Fruit fly (Drosophila melanogaster): Measurements from ENCODE around the gene Cpr67B.
A peak's percentile ranks its signal among the peaks of the same experiment; 100 is the strongest.

The Cpr67B gene

DNA sequence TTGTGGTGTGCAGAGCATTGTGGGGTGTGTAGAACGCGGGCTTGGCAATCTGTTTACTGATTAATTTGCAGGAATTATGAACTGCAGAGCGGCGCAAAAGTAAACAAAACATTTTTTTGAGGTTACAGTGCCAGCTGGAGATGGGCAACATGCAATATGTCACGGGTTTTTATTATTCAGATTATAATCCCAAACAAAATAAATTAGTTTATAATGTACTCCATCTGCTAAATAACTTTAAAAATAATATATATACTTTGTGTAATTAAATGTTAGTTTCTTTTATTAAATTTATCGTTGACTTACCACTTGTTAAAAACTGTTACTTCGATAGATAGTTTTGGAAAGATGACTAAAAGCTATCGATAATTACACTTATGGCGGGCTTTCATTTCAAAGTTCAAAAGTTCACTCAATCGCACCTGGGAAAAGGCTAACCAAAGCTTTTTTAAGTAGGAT lies 33.7 kb upstream of the Cpr67B start, which contains the start of gene Fdx1 (continued):
- peak; percentile 27 for TF ChIP-seq CG13775 (GFP tag; optimal IDR thresholded peaks at IDR 0.05)
- TF ChIP-seq CG2129 (GFP tag; IDR thresholded peaks at IDR 0.05; ENCODE audit: partially characterized antibody) = no peak
- peak; percentile 48 for TF ChIP-seq lilli (GFP tag; optimal IDR thresholded peaks at IDR 0.05)
- TF ChIP-seq dysf (GFP tag; IDR thresholded peaks at IDR 0.05) = peak; percentile 40; the same call in 1 of the 3 replicates
- peak; percentile 12 for TF ChIP-seq MESR4 (GFP tag; optimal IDR thresholded peaks at IDR 0.05)
- TF ChIP-seq ro (GFP tag; IDR thresholded peaks at IDR 0.05) = no peak
- no peak for TF ChIP-seq jumu (GFP tag; optimal IDR thresholded peaks at IDR 0.05)
- TF ChIP-seq GATAe (GFP tag; conservative IDR thresholded peaks at IDR 0.05) = no peak
- peak in 1 of 2 experiments; percentile 50 for TF ChIP-seq bsh (GFP tag; optimal IDR thresholded peaks at IDR 0.05)
- peak; percentile 59 for TF ChIP-seq hbn (GFP tag; IDR thresholded peaks at IDR 0.05; ENCODE audit: partially characterized antibody)
- TF ChIP-seq unpg (GFP tag; optimal IDR thresholded peaks at IDR 0.05) = peak; percentile 44
- TF ChIP-seq org-1 (GFP tag; optimal IDR thresholded peaks at IDR 0.05) = no peak
- TF ChIP-seq CG32767 (GFP tag; IDR thresholded peaks at IDR 0.05) = 0 out of 2 replicates have a peak, but pooled peaks have one; percentile 17
- peak; percentile 84 for TF ChIP-seq row (GFP tag; IDR thresholded peaks at IDR 0.05)
- TF ChIP-seq HLH3B (GFP tag; IDR thresholded peaks at IDR 0.05) = peak; percentile 38; the same call in 1 of the 2 replicates
- TF ChIP-seq CG11695 (GFP tag; IDR thresholded peaks at IDR 0.05) = 0 out of 3 replicates have a peak, but pooled peaks have one; percentile 22
- peak; percentile 51 for TF ChIP-seq Fer3 (tag; optimal IDR thresholded peaks at IDR 0.05)
- peak in 1 of 2 experiments; percentile 51 for TF ChIP-seq Hr51 (GFP tag; optimal IDR thresholded peaks at IDR 0.05)
- TF ChIP-seq gfzf (GFP tag; optimal IDR thresholded peaks at IDR 0.05) = no peak
- TF ChIP-seq B-H2 (GFP tag; optimal IDR thresholded peaks at IDR 0.05) = peak; percentile 18
- TF ChIP-seq CG8924 (tag; optimal IDR thresholded peaks at IDR 0.05) = no peak
- TF ChIP-seq kay (GFP tag; optimal IDR thresholded peaks at IDR 0.05) = no peak
- TF ChIP-seq lola (GFP tag; optimal IDR thresholded peaks at IDR 0.05) = peak in 1 of 3 experiments; percentile 14
- TF ChIP-seq CG9609 (GFP tag; optimal IDR thresholded peaks at IDR 0.05) = no peak
- TF ChIP-seq Side (GFP tag; optimal IDR thresholded peaks at IDR 0.05) = no peak
- TF ChIP-seq Ptx1 (GFP tag; IDR thresholded peaks at IDR 0.05) = peak; percentile 60
- TF ChIP-seq Scr (GFP tag; IDR thresholded peaks at IDR 0.05; ENCODE audit: partially characterized antibody) = peak; percentile 68
- peak; percentile 77 for TF ChIP-seq sna (GFP tag; IDR thresholded peaks at IDR 0.05; ENCODE audit: partially characterized antibody)
- no peak for TF ChIP-seq CG42726 (GFP tag; IDR thresholded peaks at IDR 0.05; ENCODE audit: partially characterized antibody)
- peak; percentile 48 for TF ChIP-seq CG13296 (GFP tag; optimal IDR thresholded peaks at IDR 0.05)
- TF ChIP-seq Six4 (GFP tag; optimal IDR thresholded peaks at IDR 0.05) = peak; percentile 11
- TF ChIP-seq dpn (GFP tag; optimal IDR thresholded peaks at IDR 0.05) = peak in 1 of 2 experiments; percentile 59
- 0 out of 2 replicates have a peak, but pooled peaks have one; percentile 27 for TF ChIP-seq CG11247 (GFP tag; IDR thresholded peaks at IDR 0.05)
- TF ChIP-seq CTCF (GFP tag; optimal IDR thresholded peaks at IDR 0.05) = no peak
- no peak for TF ChIP-seq corto (GFP tag; optimal IDR thresholded peaks at IDR 0.05)
- TF ChIP-seq sens (GFP tag) = peak; percentile 75
- no peak for TF ChIP-seq tup (GFP tag; optimal IDR thresholded peaks at IDR 0.05)
- peak; percentile 49; the same call in 2 of the 3 replicates for TF ChIP-seq CG14860 (GFP tag; IDR thresholded peaks at IDR 0.05; ENCODE audit: partially characterized antibody)
- peak; percentile 66 for TF ChIP-seq Dref (GFP tag; IDR thresholded peaks at IDR 0.05)
- TF ChIP-seq Doc3 (GFP tag; IDR thresholded peaks at IDR 0.05; ENCODE audit: partially characterized antibody) = peak; percentile 64
- peak; percentile 37; the same call in 1 of the 2 replicates for TF ChIP-seq ranshi (GFP tag; IDR thresholded peaks at IDR 0.05)
- no peak for TF ChIP-seq Lhr (GFP tag; optimal IDR thresholded peaks at IDR 0.05)
- TF ChIP-seq HmgZ (tag; optimal IDR thresholded peaks at IDR 0.05) = peak; percentile 49
- TF ChIP-seq CG10321 (GFP tag; IDR thresholded peaks at IDR 0.05) = no peak
- no peak for TF ChIP-seq CG12236 (GFP tag; optimal IDR thresholded peaks at IDR 0.05)
- TF ChIP-seq CG7556 (GFP tag; optimal IDR thresholded peaks at IDR 0.05) = peak; percentile 8
- TF ChIP-seq Atf6 (GFP tag; IDR thresholded peaks at IDR 0.05) = peak; percentile 59
- no peak for TF ChIP-seq klu (GFP tag; IDR thresholded peaks at IDR 0.05)
- peak; percentile 56 for TF ChIP-seq Ada2b (GFP tag; IDR thresholded peaks at IDR 0.05)
- TF ChIP-seq CG34224 (GFP tag; IDR thresholded peaks at IDR 0.05; ENCODE audit: partially characterized antibody) = peak; percentile 47; the same call in 2 of the 3 replicates
